Worm (Caenorhabditis elegans): ENCODE data around the gene F41E6.7.

DNA sequence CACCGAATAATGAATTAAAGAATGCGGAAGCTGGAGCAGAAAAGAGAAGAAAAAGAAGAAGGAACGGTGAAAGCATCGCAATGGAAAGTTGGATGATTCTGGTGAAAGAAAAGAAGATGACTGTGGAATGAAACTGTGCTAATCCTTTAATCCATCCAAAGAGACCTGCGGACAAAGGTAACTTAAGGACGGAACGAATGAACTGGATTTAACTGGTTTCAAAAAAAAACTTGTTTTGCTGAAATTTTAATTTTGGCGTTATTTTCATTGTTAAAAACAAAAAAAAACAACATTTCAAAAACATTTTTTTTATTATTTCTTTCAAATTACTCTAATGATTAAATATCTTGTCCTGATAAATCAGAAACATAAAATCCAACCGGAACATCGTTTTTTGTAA lies 37.8 kb upstream of the F41E6.7 start, which contains the start of gene grl-12:
- TF ChIP-seq D1046.2 (GFP tag; IDR thresholded peaks at IDR 0.05) (no peak), F49E8.2 (tag; optimal IDR thresholded peaks at IDR 0.05; ENCODE audit: borderline replicate concordance) (no peak), nhr-11 (tag; optimal IDR thresholded peaks at IDR 0.05) (no peak), ama-1 (optimal IDR thresholded peaks at IDR 0.05) (no peak), ceh-82 (tag; optimal IDR thresholded peaks at IDR 0.05) (no peak), nhr-77 (tag; optimal IDR thresholded peaks at IDR 0.05) (no peak), unc-62 (GFP tag; optimal IDR thresholded peaks at IDR 0.05 in 1 of 2) (no peak), unc-62 (tag; optimal IDR thresholded peaks at IDR 0.05) (no peak), nhr-111 (GFP tag; optimal IDR thresholded peaks at IDR 0.05) (no peak), pha-4 (GFP tag; IDR thresholded peaks at IDR 0.05) (no peak), pha-4 (tag; optimal IDR thresholded peaks at IDR 0.05) (no peak), dmd-9 (GFP tag; IDR thresholded peaks at IDR 0.05) (no peak), fkh-10 (GFP tag; optimal IDR thresholded peaks at IDR 0.05) (no peak), mxl-3 (GFP tag; optimal IDR thresholded peaks at IDR 0.05) (no peak), lir-3 (tag; optimal IDR thresholded peaks at IDR 0.05) (no peak), unc-39 (tag; optimal IDR thresholded peaks at IDR 0.05) (no peak)
